Fruit fly (Drosophila melanogaster): ENCODE data around the gene Marf1.

Marf1 gene

DNA sequence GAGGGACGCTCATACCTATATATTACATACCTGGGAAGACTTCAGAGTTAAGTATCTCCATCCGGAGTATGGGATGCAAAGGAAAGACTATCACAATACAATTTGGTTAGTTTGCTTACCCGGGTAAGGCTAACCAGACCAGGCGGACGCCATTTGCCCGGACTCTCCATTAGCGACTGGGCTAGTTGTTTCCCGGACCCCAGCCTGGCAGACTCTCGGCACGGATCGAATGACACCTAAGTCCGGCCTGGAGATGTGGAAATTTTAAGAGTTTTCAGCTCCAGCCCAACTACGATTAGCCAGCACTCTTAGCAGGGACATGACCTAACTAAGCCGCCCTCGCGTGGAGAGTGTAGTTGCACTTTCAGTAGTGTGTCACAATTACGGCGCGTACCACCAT, 82.1 kb downstream of the Marf1 start (continued):
- peak; percentile 35 for TF ChIP-seq CG3847 (GFP tag; IDR thresholded peaks at IDR 0.05)
- TF ChIP-seq Fer1 (GFP tag; optimal IDR thresholded peaks at IDR 0.05), result no peak
- TF ChIP-seq zf30C (GFP tag; optimal IDR thresholded peaks at IDR 0.05), result no peak
- no peak for TF ChIP-seq lov (optimal IDR thresholded peaks at IDR 0.05)
- no peak for TF ChIP-seq lov (GFP tag; IDR thresholded peaks at IDR 0.05)
- no peak for TF ChIP-seq CG4730 (GFP tag; IDR thresholded peaks at IDR 0.05)
- no peak for TF ChIP-seq usp (GFP tag; optimal IDR thresholded peaks at IDR 0.05)
- TF ChIP-seq Side (GFP tag; optimal IDR thresholded peaks at IDR 0.05), result no peak
- no peak for TF ChIP-seq CG7987 (GFP tag; optimal IDR thresholded peaks at IDR 0.05)
- TF ChIP-seq caup (GFP tag; optimal IDR thresholded peaks at IDR 0.05; ENCODE audit: severe bottlenecking), result no peak
- no peak for TF ChIP-seq jing (GFP tag; optimal IDR thresholded peaks at IDR 0.05)
- TF ChIP-seq slbo (GFP tag; IDR thresholded peaks at IDR 0.05), result peak; percentile 46; the same call in 1 of the 2 replicates
- TF ChIP-seq CG2129 (GFP tag; IDR thresholded peaks at IDR 0.05; ENCODE audit: partially characterized antibody), result no peak
- no peak for TF ChIP-seq scrt (GFP tag; optimal IDR thresholded peaks at IDR 0.05)
- no peak for TF ChIP-seq MBD-R2 (GFP tag; IDR thresholded peaks at IDR 0.05)
- no peak for TF ChIP-seq Fer3 (tag; optimal IDR thresholded peaks at IDR 0.05)
- TF ChIP-seq CG14014 (GFP tag; IDR thresholded peaks at IDR 0.05), result no peak
- TF ChIP-seq Gsc (GFP tag; IDR thresholded peaks at IDR 0.05), result 0 out of 2 replicates have a peak, but pooled peaks have one; percentile 21
- no peak for TF ChIP-seq klu (GFP tag; IDR thresholded peaks at IDR 0.05)
- peak; percentile 45 for TF ChIP-seq Dref (GFP tag; IDR thresholded peaks at IDR 0.05)
- no peak for TF ChIP-seq Sin3A (optimal IDR thresholded peaks at IDR 0.05)
- TF ChIP-seq CG17912 (GFP tag; optimal IDR thresholded peaks at IDR 0.05), result no peak
- no peak for TF ChIP-seq Hey (tag; optimal IDR thresholded peaks at IDR 0.05)
- TF ChIP-seq CG10431 (GFP tag; optimal IDR thresholded peaks at IDR 0.05), result no peak
- TF ChIP-seq CG5953 (GFP tag; IDR thresholded peaks at IDR 0.05), result no peak
- TF ChIP-seq lilli (GFP tag; optimal IDR thresholded peaks at IDR 0.05), result no peak
- no peak for TF ChIP-seq D19A (tag; optimal IDR thresholded peaks at IDR 0.05)
- no peak for TF ChIP-seq CG17385 (GFP tag; optimal IDR thresholded peaks at IDR 0.05)
- no peak for TF ChIP-seq CG4617 (GFP tag; optimal IDR thresholded peaks at IDR 0.05; ENCODE audit: borderline replicate concordance)
- no peak for TF ChIP-seq CG34422 (GFP tag; IDR thresholded peaks at IDR 0.05)
- TF ChIP-seq Dip3 (GFP tag; optimal IDR thresholded peaks at IDR 0.05), result no peak
- TF ChIP-seq YL-1 (GFP tag; optimal IDR thresholded peaks at IDR 0.05), result no peak
- TF ChIP-seq NC2β (GFP tag; optimal IDR thresholded peaks at IDR 0.05), result no peak
- TF ChIP-seq crc (GFP tag; optimal IDR thresholded peaks at IDR 0.05), result no peak
- no peak for TF ChIP-seq CG2202 (tag; optimal IDR thresholded peaks at IDR 0.05)
- no peak for TF ChIP-seq CG13424 (tag; optimal IDR thresholded peaks at IDR 0.05)
- TF ChIP-seq CG1832 (GFP tag; optimal IDR thresholded peaks at IDR 0.05), result no peak
- TF ChIP-seq Rfx (GFP tag; IDR thresholded peaks at IDR 0.05), result no peak; the same call in 1 of the 2 replicates
- TF ChIP-seq CG9797 (GFP tag; optimal IDR thresholded peaks at IDR 0.05), result no peak
- 0 out of 2 replicates have a peak, but pooled peaks have one; percentile 9 for TF ChIP-seq Doc2 (GFP tag; IDR thresholded peaks at IDR 0.05)
- TF ChIP-seq CG7357 (GFP tag; IDR thresholded peaks at IDR 0.05), result no peak
- TF ChIP-seq Deaf1 (tag; optimal IDR thresholded peaks at IDR 0.05), result no peak
- TF ChIP-seq Lim3 (GFP tag; IDR thresholded peaks at IDR 0.05), result peak; percentile 33; the same call in 1 of the 2 replicates
- no peak for TF ChIP-seq CG4820 (GFP tag; optimal IDR thresholded peaks at IDR 0.05)
- TF ChIP-seq CG6765 (GFP tag; optimal IDR thresholded peaks at IDR 0.05), result no peak
- no peak for TF ChIP-seq CG8944 (GFP tag; optimal IDR thresholded peaks at IDR 0.05)
- TF ChIP-seq p53 (GFP tag; optimal IDR thresholded peaks at IDR 0.05), result no peak
- no peak for TF ChIP-seq CoRest (tag; optimal IDR thresholded peaks at IDR 0.05)
- no peak for TF ChIP-seq phol (tag; optimal IDR thresholded peaks at IDR 0.05)
- no peak for TF ChIP-seq CG31388 (GFP tag; optimal IDR thresholded peaks at IDR 0.05)
- no peak for TF ChIP-seq crp (GFP tag; optimal IDR thresholded peaks at IDR 0.05)
- no peak for TF ChIP-seq Ada2b (GFP tag; IDR thresholded peaks at IDR 0.05)
- TF ChIP-seq ftz-f1 (GFP tag; optimal IDR thresholded peaks at IDR 0.05), result no peak

Measured in whole organism, embryonic.